Worm (Caenorhabditis elegans): ENCODE measurements around the gene F14H3.4.

The F14H3.4 gene

DNA sequence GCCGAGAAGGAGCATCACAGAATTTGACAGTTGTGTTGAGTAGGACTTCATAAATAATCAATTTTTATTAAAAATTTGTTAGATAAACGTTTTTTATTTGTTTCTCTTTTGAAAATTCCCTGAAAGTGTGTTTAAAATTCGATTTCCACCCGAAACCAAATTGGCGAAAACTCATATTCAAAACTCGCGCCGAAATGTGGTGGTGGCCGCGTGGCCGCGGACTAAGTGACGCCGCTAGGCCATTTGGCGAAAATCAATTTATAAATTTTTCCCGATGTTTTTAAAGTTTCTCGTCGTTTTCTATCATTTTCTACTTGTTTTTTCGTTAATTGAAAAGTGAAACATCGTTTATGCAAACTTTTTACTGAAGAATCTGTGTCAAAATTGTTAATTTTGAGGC, 32.3 kb downstream of the F14H3.4 start (continued):
- peak; percentile 74 for TF ChIP-seq hlh-8 (tag; optimal IDR thresholded peaks at IDR 0.05)
- TF ChIP-seq pat-9 (tag; optimal IDR thresholded peaks at IDR 0.05): no peak
- peak; percentile 85 for TF ChIP-seq tbx-7 (tag; optimal IDR thresholded peaks at IDR 0.05)

DNA sequence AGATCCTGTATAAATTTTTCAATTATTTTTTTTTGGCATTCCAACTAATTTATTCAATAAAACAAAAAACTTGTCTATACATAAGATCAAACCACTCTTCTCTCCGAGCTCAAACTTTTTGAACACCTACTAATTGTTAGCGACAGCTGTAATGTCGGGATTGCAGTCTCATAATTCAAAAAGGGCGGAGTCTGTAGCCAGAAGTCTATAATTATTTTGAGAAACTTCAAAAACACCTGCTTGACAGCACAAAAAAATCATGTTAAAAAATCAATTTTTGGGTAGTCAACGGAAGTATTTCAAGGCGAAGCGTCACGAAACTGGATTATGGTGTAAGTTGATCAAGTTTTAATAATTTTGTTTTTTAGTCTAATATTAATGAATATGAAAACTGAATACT, 34.8 kb downstream of the F14H3.4 start, which contains the start of gene srx-44:
srx-44 (plus strand) TSS at position 301 of the 400 bp plus-strand sequence.
- TF ChIP-seq ceh-19 (GFP tag; optimal IDR thresholded peaks at IDR 0.05) (no peak), unc-3 (GFP tag; conservative IDR thresholded peaks at IDR 0.05) (no peak), unc-3 (tag; optimal IDR thresholded peaks at IDR 0.05) (no peak), zip-5 (tag; optimal IDR thresholded peaks at IDR 0.05) (no peak), pag-3 (tag; optimal IDR thresholded peaks at IDR 0.05; ENCODE audit: borderline replicate concordance) (no peak), tbx-7 (tag; optimal IDR thresholded peaks at IDR 0.05) (no peak), K02D7.2 (tag; optimal IDR thresholded peaks at IDR 0.05) (no peak), madf-2 (tag; optimal IDR thresholded peaks at IDR 0.05) (no peak), ceh-2 (tag; optimal IDR thresholded peaks at IDR 0.05) (no peak), hlh-30 (tag; optimal IDR thresholded peaks at IDR 0.05; ENCODE audit: insufficient read depth) (no peak), unc-55 (GFP tag; optimal IDR thresholded peaks at IDR 0.05) (no peak), nfya-1 (tag; optimal IDR thresholded peaks at IDR 0.05) (no peak), unc-42 (tag; optimal IDR thresholded peaks at IDR 0.05) (no peak), hlh-15 (tag; optimal IDR thresholded peaks at IDR 0.05) (no peak), ttx-3 (tag; optimal IDR thresholded peaks at IDR 0.05) (no peak), ceh-48 (tag; optimal IDR thresholded peaks at IDR 0.05) (no peak), gmeb-2 (tag; optimal IDR thresholded peaks at IDR 0.05) (no peak), npax-4 (tag; optimal IDR thresholded peaks at IDR 0.05) (no peak), ceh-18 (tag; optimal IDR thresholded peaks at IDR 0.05) (no peak)

DNA sequence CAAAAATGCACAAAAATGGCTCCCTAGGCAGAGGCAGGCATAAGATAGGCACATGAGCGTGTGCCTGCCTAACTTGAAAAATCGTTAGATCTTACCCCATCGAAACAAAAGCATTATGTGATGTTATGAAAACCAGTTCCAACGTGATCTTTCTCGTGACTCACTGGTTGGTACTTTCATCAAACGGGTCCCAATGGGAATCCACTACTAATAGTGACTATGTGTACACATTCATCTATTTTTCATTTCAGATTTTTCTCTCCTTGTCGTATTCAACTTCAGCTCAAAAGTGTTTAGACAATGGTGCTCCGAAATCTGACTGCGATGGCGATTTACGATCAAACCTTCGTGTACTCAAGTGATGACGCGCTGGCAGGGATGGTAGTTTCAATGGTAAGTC, 37.2 kb downstream of the F14H3.4 start, which contains the start of gene srx-43:
srx-43 (plus strand) TSS at position 301 of the 400 bp plus-strand sequence.
- TF ChIP-seq unc-42 (tag; optimal IDR thresholded peaks at IDR 0.05): no peak
- no peak for TF ChIP-seq pros-1 (tag; optimal IDR thresholded peaks at IDR 0.05)
- TF ChIP-seq sox-4 (tag; optimal IDR thresholded peaks at IDR 0.05): no peak
- TF ChIP-seq tbx-7 (tag; optimal IDR thresholded peaks at IDR 0.05): no peak
- no peak for TF ChIP-seq unc-55 (GFP tag; optimal IDR thresholded peaks at IDR 0.05)
- TF ChIP-seq C38D4.7 (GFP tag; optimal IDR thresholded peaks at IDR 0.05): no peak
- no peak for TF ChIP-seq zip-5 (tag; optimal IDR thresholded peaks at IDR 0.05)
- no peak for TF ChIP-seq lim-6 (tag; optimal IDR thresholded peaks at IDR 0.05)
- no peak for TF ChIP-seq F13H6.1 (tag; optimal IDR thresholded peaks at IDR 0.05)
- TF ChIP-seq pqm-1 (tag; optimal IDR thresholded peaks at IDR 0.05): no peak
- TF ChIP-seq elt-2 (tag; optimal IDR thresholded peaks at IDR 0.05): no peak
- TF ChIP-seq nfya-1 (tag; optimal IDR thresholded peaks at IDR 0.05): no peak
- TF ChIP-seq odd-2 (tag; optimal IDR thresholded peaks at IDR 0.05): no peak
- TF ChIP-seq che-1 (tag; optimal IDR thresholded peaks at IDR 0.05): no peak
- no peak for TF ChIP-seq dmd-4 (tag; optimal IDR thresholded peaks at IDR 0.05; ENCODE audit: borderline replicate concordance)

DNA sequence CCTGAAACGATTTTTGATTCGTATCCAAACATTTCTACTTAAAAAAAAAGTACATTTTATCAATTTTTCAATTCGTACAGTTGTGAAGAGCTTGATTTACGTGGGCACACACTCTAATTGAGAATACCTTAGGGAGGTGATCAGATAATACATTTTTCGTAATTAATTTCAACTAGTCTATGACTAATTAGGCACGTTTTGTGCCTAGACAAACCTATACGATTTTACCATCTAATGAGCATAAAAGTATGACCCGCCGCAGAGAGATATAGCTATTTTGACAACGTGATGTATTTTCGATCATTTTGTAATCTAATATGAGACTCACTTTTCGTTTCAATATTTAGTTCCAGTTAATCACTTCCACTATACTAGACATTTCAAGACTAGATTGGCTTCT, 37.9 kb downstream of the F14H3.4 start:
- TF ChIP-seq dmd-4 (tag; optimal IDR thresholded peaks at IDR 0.05; ENCODE audit: borderline replicate concordance): no peak
- no peak for TF ChIP-seq ztf-16 (tag; optimal IDR thresholded peaks at IDR 0.05)
- TF ChIP-seq ref-2 (tag; optimal IDR thresholded peaks at IDR 0.05): no peak
- TF ChIP-seq lim-6 (tag; optimal IDR thresholded peaks at IDR 0.05): no peak
- TF ChIP-seq sox-4 (tag; optimal IDR thresholded peaks at IDR 0.05): no peak
- no peak for TF ChIP-seq eyg-1 (tag; optimal IDR thresholded peaks at IDR 0.05)
- TF ChIP-seq elt-4 (tag; optimal IDR thresholded peaks at IDR 0.05): no peak
- no peak for TF ChIP-seq ceh-2 (tag; optimal IDR thresholded peaks at IDR 0.05)
- no peak for TF ChIP-seq ceh-9 (tag; optimal IDR thresholded peaks at IDR 0.05)
- TF ChIP-seq odd-2 (tag; optimal IDR thresholded peaks at IDR 0.05): no peak
- no peak for TF ChIP-seq nfya-1 (tag; optimal IDR thresholded peaks at IDR 0.05)
- no peak for TF ChIP-seq ceh-48 (tag; optimal IDR thresholded peaks at IDR 0.05)
- no peak for TF ChIP-seq F13H6.1 (tag; optimal IDR thresholded peaks at IDR 0.05)

Data from whole organism, late embryonic.